Fruit fly (Drosophila melanogaster) whole organism, embryonic: ENCODE data around the gene Sirup.

Experiments used
- ATbp ChIP-seq: fragments of 200-800 bp; sonication (Bioruptor generic); optimal IDR thresholded peaks from 2 replicates; lab custom pipeline; 2017; ENCODE audit warnings: missing biosample characterization, mild to moderate bottlenecking, missing genetic modification characterization, missing genetic modification reagents
- Ada2b ChIP-seq: fragments of 200-800 bp; sonication (Bioruptor generic); IDR thresholded peaks from 2 replicates; pipeline ENCODE4 v1.3.6; 2022; ENCODE audit warnings: missing biosample characterization, missing genetic modification characterization
- Awh ChIP-seq: fragments of 200-800 bp; sonication (Bioruptor generic); IDR thresholded peaks from 2 replicates; pipeline ENCODE4, ENCODE4 v1.3.6; 2022; ENCODE audit warnings: missing biosample characterization, missing genetic modification characterization
- Bdp1 ChIP-seq: fragments of 200-800 bp; sonication (Bioruptor generic); optimal IDR thresholded peaks from 3 replicates; lab custom pipeline; 2016; ENCODE audit warnings: missing biosample characterization, missing genetic modification characterization
- CG12769 ChIP-seq: fragments of 200-800 bp; sonication (Bioruptor generic); optimal IDR thresholded peaks from 2 replicates; lab custom pipeline; 2019; ENCODE audit warnings: missing biosample characterization, mild to moderate bottlenecking, missing genetic modification characterization, moderate library complexity
- CG13624 ChIP-seq: fragments of 200-800 bp; sonication (Bioruptor generic); optimal IDR thresholded peaks from 2 replicates; lab custom pipeline; 2016; ENCODE audit warnings: missing biosample characterization, missing genetic modification characterization
- CG14710 ChIP-seq: fragments of 200-800 bp; sonication (Bioruptor generic); optimal IDR thresholded peaks from 3 replicates; lab custom pipeline; 2019; ENCODE audit warnings: missing biosample characterization, mild to moderate bottlenecking, missing genetic modification characterization, moderate library complexity
- CG15601 ChIP-seq: fragments of 200-800 bp; sonication (Bioruptor generic); optimal IDR thresholded peaks from 3 replicates; lab custom pipeline; 2019; ENCODE audit warnings: missing biosample characterization, mild to moderate bottlenecking, missing genetic modification characterization, moderate library complexity
- CG2199 ChIP-seq: fragments of 200-800 bp; sonication (Bioruptor generic); IDR thresholded peaks from 3 replicates; pipeline ENCODE4 v1.3.6; 2022; ENCODE audit warnings: missing biosample characterization, missing genetic modification characterization
- CG30020 ChIP-seq: fragments of 200-800 bp; optimal IDR thresholded peaks from 2 replicates; lab custom pipeline; 2019; ENCODE audit warnings: missing biosample characterization, mild to moderate bottlenecking, missing genetic modification characterization, moderate library complexity
- CG31224 ChIP-seq: fragments of 200-800 bp; sonication (Bioruptor generic); IDR thresholded peaks from 2 replicates; pipeline ENCODE4 v1.3.6; 2022; ENCODE audit warnings: missing biosample characterization, missing genetic modification characterization
- CG31441 ChIP-seq: fragments of 200-800 bp; sonication (Bioruptor generic); IDR thresholded peaks from 2 replicates; pipeline ENCODE4 v1.3.6; 2022; ENCODE audit warnings: missing biosample characterization, missing genetic modification characterization
- CG32532 ChIP-seq: fragments of 200-800 bp; sonication (Bioruptor generic); IDR thresholded peaks from 2 replicates; pipeline ENCODE4 v1.3.6; 2022; ENCODE audit warnings: missing biosample characterization, missing genetic modification characterization
- CG34224 ChIP-seq: fragments of 200-800 bp; sonication (Bioruptor generic); IDR thresholded peaks from 3 replicates; pipeline ENCODE4 v1.3.6; 2022; ENCODE audit warnings: missing biosample characterization, missing genetic modification characterization; ENCODE audit not compliant: partially characterized antibody
- CG4854 ChIP-seq: fragments of 200-800 bp; sonication (Bioruptor generic); optimal IDR thresholded peaks from 2 replicates; lab custom pipeline; 2016; ENCODE audit warnings: missing biosample characterization, missing genetic modification characterization, inconsistent platforms
- CG7556 ChIP-seq: fragments of 200-800 bp; sonication (Bioruptor generic); optimal IDR thresholded peaks from 2 replicates; lab custom pipeline; 2017; ENCODE audit warnings: missing biosample characterization, mild to moderate bottlenecking, missing genetic modification characterization
- CG8388 ChIP-seq: fragments of 200-800 bp; sonication (Bioruptor generic); optimal IDR thresholded peaks from 2 replicates; lab custom pipeline; 2019; ENCODE audit warnings: missing biosample characterization, mild to moderate bottlenecking, missing genetic modification characterization, moderate library complexity
- CkIIα-i1 ChIP-seq: fragments of 200-800 bp; sonication (Bioruptor generic); IDR thresholded peaks from 2 replicates; pipeline ENCODE4 v1.3.6; 2022; ENCODE audit warnings: missing biosample characterization, missing genetic modification characterization
- Dip3 ChIP-seq: fragments of 200-800 bp; sonication (Bioruptor generic); optimal IDR thresholded peaks from 3 replicates; lab custom pipeline; 2016; ENCODE audit warnings: missing biosample characterization, missing genetic modification characterization
- Dll ChIP-seq: fragments of 200-800 bp; sonication (Bioruptor generic); IDR thresholded peaks from 4 replicates; pipeline ENCODE4 v1.3.6; 2022; ENCODE audit warnings: missing biosample characterization, missing genetic modification characterization; ENCODE audit not compliant: partially characterized antibody
- Doc3 ChIP-seq: fragments of 200-800 bp; sonication (Bioruptor generic); IDR thresholded peaks from 3 replicates; pipeline ENCODE4 v1.3.6; 2022; ENCODE audit warnings: missing biosample characterization, missing genetic modification characterization; ENCODE audit not compliant: partially characterized antibody
- Ets65A ChIP-seq: fragments of 200-800 bp; sonication (Bioruptor generic); peaks from one replicate; lab custom pipeline; 2016; ENCODE audit warnings: missing biosample characterization, missing genetic modification characterization
- HmgD ChIP-seq: fragments of 200-800 bp; sonication (Bioruptor generic); optimal IDR thresholded peaks from 3 replicates; lab custom pipeline; 2016; ENCODE audit warnings: missing biosample characterization, missing genetic modification characterization
- Jarid2 ChIP-seq: fragments of 200-800 bp; sonication (Bioruptor generic); optimal IDR thresholded peaks from 3 replicates; lab custom pipeline; 2017; ENCODE audit warnings: mild to moderate bottlenecking, missing biosample characterization, missing genetic modification reagents, missing genetic modification characterization
- MESR4 ChIP-seq: fragments of 200-800 bp; sonication (Bioruptor generic); optimal IDR thresholded peaks from 2 replicates; lab custom pipeline; 2018; ENCODE audit warnings: missing biosample characterization, mild to moderate bottlenecking, missing genetic modification characterization, moderate library complexity
- Poxn ChIP-seq: fragments of 200-800 bp; sonication (Bioruptor generic); IDR thresholded peaks from 2 replicates; pipeline ENCODE4 v1.3.6; 2022; ENCODE audit warnings: missing biosample characterization, missing genetic modification characterization
- Ptx1 ChIP-seq: fragments of 200-800 bp; sonication (Bioruptor generic); IDR thresholded peaks from 2 replicates; pipeline ENCODE4 v1.3.6; 2022; ENCODE audit warnings: missing biosample characterization, missing genetic modification characterization
- Scr ChIP-seq: fragments of 200-800 bp; sonication (Bioruptor generic); IDR thresholded peaks from 2 replicates; pipeline ENCODE4 v1.3.6; 2022; ENCODE audit warnings: missing biosample characterization, missing genetic modification characterization; ENCODE audit not compliant: partially characterized antibody
- Xbp1 ChIP-seq: fragments of 200-800 bp; sonication (Bioruptor generic); optimal IDR thresholded peaks from 3 replicates; lab custom pipeline; 2016; ENCODE audit warnings: missing biosample characterization, mild to moderate bottlenecking, missing genetic modification characterization
- ab ChIP-seq: fragments of 200-800 bp; sonication (Bioruptor generic); optimal IDR thresholded peaks from 2 replicates; lab custom pipeline; 2016; ENCODE audit warnings: missing biosample characterization, missing genetic modification characterization
- ase ChIP-seq: fragments of 200-800 bp; sonication (Bioruptor generic); IDR thresholded peaks from 3 replicates; pipeline ENCODE4 v1.3.6; 2022; ENCODE audit warnings: missing biosample characterization, missing genetic modification characterization
- cato ChIP-seq: fragments of 200-800 bp; sonication (Bioruptor generic); optimal IDR thresholded peaks from 2 replicates; lab custom pipeline; 2016; ENCODE audit warnings: missing biosample characterization, missing genetic modification characterization, borderline replicate concordance
- corto ChIP-seq: fragments of 200-800 bp; sonication (Bioruptor generic); optimal IDR thresholded peaks from 2 replicates; lab custom pipeline; 2016; ENCODE audit warnings: missing biosample characterization, mild to moderate bottlenecking, missing genetic modification characterization, moderate library complexity
- dm ChIP-seq: fragments of 200-800 bp; sonication (Bioruptor generic); optimal IDR thresholded peaks from 3 replicates; lab custom pipeline; 2016; ENCODE audit warnings: missing biosample characterization, missing genetic modification characterization
- gsb-n ChIP-seq: fragments of 200-800 bp; sonication (Bioruptor generic); optimal IDR thresholded peaks from 3 replicates; lab custom pipeline; 2018; ENCODE audit warnings: missing biosample characterization, mild to moderate bottlenecking, missing genetic modification characterization
- hbn ChIP-seq: fragments of 200-800 bp; sonication (Bioruptor generic); IDR thresholded peaks from 2 replicates; pipeline ENCODE4 v1.3.6; 2022; ENCODE audit warnings: missing biosample characterization, missing genetic modification characterization; ENCODE audit not compliant: partially characterized antibody
- jigr1 ChIP-seq: fragments of 200-800 bp; sonication (Bioruptor generic); IDR thresholded peaks from 3 replicates; pipeline ENCODE4 v1.3.6; 2022; ENCODE audit warnings: missing biosample characterization, missing genetic modification characterization
- nau ChIP-seq: fragments of 200-800 bp; sonication (Bioruptor generic); optimal IDR thresholded peaks from 3 replicates; lab custom pipeline; 2017; ENCODE audit warnings: missing biosample characterization, mild to moderate bottlenecking, missing genetic modification characterization, missing genetic modification reagents
- p53 ChIP-seq: fragments of 200-800 bp; sonication (Bioruptor generic); optimal IDR thresholded peaks from 2 replicates; lab custom pipeline; 2016; ENCODE audit warnings: missing biosample characterization, missing genetic modification characterization
- pan ChIP-seq, 4 experiments: fragments of >200 bp in 3 of 4; fragments of 200-800 bp in 1 of 4; sonication (Bioruptor generic) in 1 of 4; optimal IDR thresholded peaks in 3 of 4; IDR thresholded peaks in 1 of 4; 2 replicates each; pipeline versions ENCODE4 v1.3.6 to Lab custom; 2017 to 2022; ENCODE audit warnings: missing biosample characterization in 2 of 4, missing genetic modification characterization in 2 of 4, mixed read lengths in 1 of 4
- pb ChIP-seq: fragments of 200-800 bp; sonication (Bioruptor generic); optimal IDR thresholded peaks from 3 replicates; lab custom pipeline; 2016; ENCODE audit warnings: missing biosample characterization, missing genetic modification characterization
- pho ChIP-seq: fragments of 200-800 bp; sonication (Bioruptor generic); optimal IDR thresholded peaks from 2 replicates; lab custom pipeline; 2016; ENCODE audit warnings: missing biosample characterization, missing genetic modification characterization
- salm ChIP-seq: fragments of 200-800 bp; sonication (Bioruptor generic); optimal IDR thresholded peaks from 2 replicates; lab custom pipeline; 2018; ENCODE audit warnings: missing biosample characterization, mild to moderate bottlenecking, missing genetic modification characterization
- sens-2 ChIP-seq: fragments of 200-800 bp; sonication (Bioruptor generic); IDR thresholded peaks from 2 replicates; pipeline ENCODE4 v1.3.6; 2022; ENCODE audit warnings: missing biosample characterization, missing genetic modification characterization
- sima ChIP-seq: fragments of 200-800 bp; sonication (Bioruptor generic); optimal IDR thresholded peaks from 2 replicates; lab custom pipeline; 2016; ENCODE audit warnings: missing biosample characterization, missing genetic modification characterization
- slou ChIP-seq: fragments of 200-800 bp; sonication (Bioruptor generic); optimal IDR thresholded peaks from 3 replicates; lab custom pipeline; 2016; ENCODE audit warnings: missing biosample characterization, missing genetic modification characterization
- sna ChIP-seq: fragments of 200-800 bp; sonication (Bioruptor generic); IDR thresholded peaks from 2 replicates; pipeline ENCODE4 v1.3.6; 2022; ENCODE audit warnings: missing biosample characterization, missing genetic modification characterization; ENCODE audit not compliant: partially characterized antibody
- toy ChIP-seq: fragments of 200-800 bp; sonication (Bioruptor generic); IDR thresholded peaks from 2 replicates; pipeline ENCODE4 v1.3.6; 2022; ENCODE audit warnings: missing biosample characterization, missing genetic modification characterization
- wdn ChIP-seq: fragments of 200-800 bp; sonication (Bioruptor generic); IDR thresholded peaks from 2 replicates; pipeline ENCODE4 v1.3.6; 2022; ENCODE audit warnings: missing biosample characterization, missing genetic modification characterization
- wek ChIP-seq: fragments of 200-800 bp; sonication (Bioruptor generic); optimal IDR thresholded peaks from 3 replicates; lab custom pipeline; 2018; ENCODE audit warnings: missing biosample characterization, mild to moderate bottlenecking, missing genetic modification characterization, moderate library complexity

Gene Sirup

dm6 chr2L:8030693-8031210, 32.1 kb downstream of the Sirup start, which contains the start of gene Cka (continued):
- TF ChIP-seq hbn (no peak), nau (GFP tag; lab: Kevin White, UChicago) (no peak), CG31224 (GFP tag; lab: Robert Waterston, UW) (no peak), CG8388 (GFP tag; lab: Kevin White, UChicago) (no peak), CG13624 (no peak), pho (GFP tag; lab: Kevin White, UChicago) (no peak), CkIIα-i1 (GFP tag; lab: Robert Waterston, UW) (no peak), Dip3 (no peak), CG12769 (no peak), sens-2 (GFP tag; lab: Robert Waterston, UW) (no peak), wdn (GFP tag; lab: Robert Waterston, UW) (no peak), Xbp1 (GFP tag; lab: Kevin White, UChicago) (no peak), Doc3 (GFP tag; lab: Robert Waterston, UW) (no peak), Awh (GFP tag; lab: Robert Waterston, UW) (no peak), ab (GFP tag; lab: Kevin White, UChicago) (no peak), slou (no peak), Dll (GFP tag; lab: Robert Waterston, UW) (no peak), CG30020 (tag; lab: Kevin White, UChicago) (peak; percentile 40), ase (GFP tag; lab: Robert Waterston, UW) (0 out of 3 replicates have a peak, but pooled peaks have one; percentile 28), Poxn (no peak), pan (optimal IDR thresholded peaks at IDR 0.05; lab: Kevin White, UChicago) (no peak), pan (GFP tag; optimal IDR thresholded peaks at IDR 0.05 in 1 of 2, IDR thresholded peaks at IDR 0.05 in 1 of 2) (peak in 1 of 2 experiments; percentile 22), CG7556 (no peak), CG34224 (GFP tag; lab: Robert Waterston, UW) (peak; percentile 34; the same call in 1 of the 3 replicates), Ptx1 (no peak), p53 (no peak), dm (GFP tag; lab: Kevin White, UChicago) (peak; percentile 4), wek (peak; percentile 40), sima (GFP tag; lab: Kevin White, UChicago) (no peak), gsb-n (peak; percentile 52), CG2199 (GFP tag; lab: Robert Waterston, UW) (peak; percentile 93), Ets65A (GFP tag; lab: Kevin White, UChicago) (no peak), toy (GFP tag; lab: Robert Waterston, UW) (no peak), Scr (GFP tag; lab: Robert Waterston, UW) (peak; percentile 8; the same call in 1 of the 2 replicates), Bdp1 (GFP tag; lab: Kevin White, UChicago) (no peak), salm (tag; lab: Kevin White, UChicago) (no peak), sna (GFP tag; lab: Robert Waterston, UW) (no peak), CG15601 (tag; lab: Kevin White, UChicago) (no peak), jigr1 (no peak), CG4854 (GFP tag; lab: Kevin White, UChicago) (no peak), CG31441 (GFP tag; lab: Robert Waterston, UW) (no peak), pb (no peak), MESR4 (peak; percentile 88), Jarid2 (GFP tag; lab: Kevin White, UChicago) (no peak), CG14710 (peak; percentile 49), cato (no peak), CG32532 (GFP tag; lab: Robert Waterston, UW) (no peak), corto (GFP tag; lab: Kevin White, UChicago) (no peak), ATbp (GFP tag; lab: Kevin White, UChicago) (no peak), HmgD (GFP tag; lab: Kevin White, UChicago) (no peak), Ada2b (GFP tag; lab: Robert Waterston, UW) (no peak)
